Worm (Caenorhabditis elegans) whole organism, L1 larva: ENCODE data around the gene T14B4.8.
A peak's percentile ranks its signal among the peaks of the same experiment; 100 is the strongest.

ENCODE experiments used
- C34B4.2 ChIP-seq: sonication (generic microtip); optimal IDR thresholded peaks from 2 replicates; lab custom pipeline; 2017; ENCODE audit warnings: mild to moderate bottlenecking, missing genetic modification characterization, missing compliant biosample characterization
- alr-1 ChIP-seq: fragments of 200-800 bp; sonication (Bioruptor generic); optimal IDR thresholded peaks from 2 replicates; lab custom pipeline; 2018; ENCODE audit warnings: borderline replicate concordance, mild to moderate bottlenecking, missing genetic modification characterization, missing compliant biosample characterization
- ama-1 ChIP-seq: fragments of 150-350 bp; optimal IDR thresholded peaks from 2 replicates; lab custom pipeline; 2014
- ceh-63 ChIP-seq: fragments of 200-800 bp; sonication (Bioruptor generic); optimal IDR thresholded peaks from 2 replicates; lab custom pipeline; 2018; ENCODE audit warnings: mild to moderate bottlenecking, missing genetic modification characterization, missing compliant biosample characterization
- ceh-88 ChIP-seq: fragments of 200-800 bp; sonication (Bioruptor generic); IDR thresholded peaks from 2 replicates; pipeline ENCODE4 v1.3.6; 2022; ENCODE audit warnings: missing genetic modification characterization, missing compliant biosample characterization
- ceh-90 ChIP-seq: sonication (generic microtip); optimal IDR thresholded peaks from 2 replicates; lab custom pipeline; 2016; ENCODE audit warnings: missing genetic modification characterization, missing compliant biosample characterization
- efl-1 ChIP-seq, 4 experiments: fragments of 150-350 bp; optimal IDR thresholded peaks in 3 of 4; peaks in 1 of 4; 1 replicate in 1 of 4; 2 replicates in 3 of 4; lab custom pipeline; 2014; ENCODE audit warnings: missing biosample characterization in 2 of 4, missing genetic modification characterization in 2 of 4, missing genetic modification reagents in 2 of 4
- elt-2 ChIP-seq: sonication (generic microtip); optimal IDR thresholded peaks from 2 replicates; lab custom pipeline; 2016; ENCODE audit warnings: missing genetic modification characterization, mild to moderate bottlenecking, inconsistent platforms, missing compliant biosample characterization, missing genetic modification reagents
- fkh-8 ChIP-seq: sonication (generic microtip); optimal IDR thresholded peaks from 2 replicates; lab custom pipeline; 2016; ENCODE audit warnings: mild to moderate bottlenecking, missing genetic modification characterization, missing compliant biosample characterization
- fos-1 ChIP-seq: fragments of 150-350 bp; optimal IDR thresholded peaks from 2 replicates; lab custom pipeline; 2014; ENCODE audit warnings: missing biosample characterization, missing genetic modification characterization
- grh-1 ChIP-seq: fragments of 200-800 bp; sonication (Bioruptor generic); IDR thresholded peaks from 2 replicates; pipeline ENCODE4 v1.3.6; 2022; ENCODE audit warnings: missing genetic modification reagents, missing genetic modification characterization, missing compliant biosample characterization
- hpl-2 ChIP-seq: fragments of 150-350 bp; optimal IDR thresholded peaks from 2 replicates; lab custom pipeline; 2014; ENCODE audit warnings: missing biosample characterization, missing genetic modification reagents, missing genetic modification characterization
- irx-1 ChIP-seq: sonication (generic microtip); optimal IDR thresholded peaks from 2 replicates; lab custom pipeline; 2016; ENCODE audit warnings: missing genetic modification characterization, missing compliant biosample characterization
- jun-1 ChIP-seq: fragments of 150-350 bp; optimal IDR thresholded peaks from 2 replicates; lab custom pipeline; 2014; ENCODE audit warnings: missing biosample characterization, missing genetic modification reagents, missing genetic modification characterization
- lin-14 ChIP-seq: fragments of 200-800 bp; sonication (Bioruptor generic); optimal IDR thresholded peaks from 2 replicates; lab custom pipeline; 2018; ENCODE audit warnings: mild to moderate bottlenecking, missing genetic modification characterization, moderate library complexity, missing compliant biosample characterization
- lir-3 ChIP-seq: sonication (generic microtip); optimal IDR thresholded peaks from 2 replicates; lab custom pipeline; 2016; ENCODE audit warnings: mild to moderate bottlenecking, missing genetic modification characterization, moderate library complexity, missing compliant biosample characterization; ENCODE audit not compliant: poor library complexity
- mef-2 ChIP-seq: fragments of 150-350 bp; optimal IDR thresholded peaks from 2 replicates; lab custom pipeline; 2014; ENCODE audit warnings: missing biosample characterization, missing genetic modification characterization
- mep-1 ChIP-seq: fragments of 150-350 bp; optimal IDR thresholded peaks from 2 replicates; lab custom pipeline; 2014; ENCODE audit warnings: missing biosample characterization, missing genetic modification characterization
- nhr-19 ChIP-seq: fragments of 200-800 bp; sonication (Bioruptor generic); conservative IDR thresholded peaks from 2 replicates; pipeline ENCODE4 v1.3.6; 2022; ENCODE audit warnings: missing genetic modification characterization, missing compliant biosample characterization
- nhr-20 ChIP-seq: sonication (generic microtip); optimal IDR thresholded peaks from 2 replicates; lab custom pipeline; 2016; ENCODE audit warnings: mild to moderate bottlenecking, missing genetic modification characterization, missing compliant biosample characterization
- nhr-76 ChIP-seq: sonication (generic microtip); optimal IDR thresholded peaks from 2 replicates; lab custom pipeline; 2017; ENCODE audit warnings: missing biosample characterization, missing genetic modification characterization
- pag-3 ChIP-seq: sonication (generic microtip); optimal IDR thresholded peaks from 2 replicates; lab custom pipeline; 2017; ENCODE audit warnings: missing genetic modification characterization, mild to moderate bottlenecking, missing compliant biosample characterization, antibody characterized with exemption, borderline replicate concordance; ENCODE audit not compliant: insufficient read depth
- pax-3 ChIP-seq: fragments of 200-800 bp; sonication (Bioruptor generic); optimal IDR thresholded peaks from 2 replicates; lab custom pipeline; 2018; ENCODE audit warnings: mild to moderate bottlenecking, missing genetic modification characterization, moderate library complexity, missing compliant biosample characterization
- snu-23 ChIP-seq: sonication (generic microtip); optimal IDR thresholded peaks from 2 replicates; lab custom pipeline; 2016; ENCODE audit warnings: missing genetic modification characterization, missing compliant biosample characterization
- sptf-1 ChIP-seq: fragments of 150-350 bp; optimal IDR thresholded peaks from 2 replicates; lab custom pipeline; 2014; ENCODE audit warnings: missing biosample characterization, missing genetic modification characterization
- swsn-7 ChIP-seq: sonication (generic microtip); optimal IDR thresholded peaks from 2 replicates; lab custom pipeline; 2016; ENCODE audit warnings: missing genetic modification characterization, missing compliant biosample characterization
- tbx-2 ChIP-seq: sonication (generic microtip); optimal IDR thresholded peaks from 2 replicates; lab custom pipeline; 2016; ENCODE audit warnings: missing genetic modification characterization, missing compliant biosample characterization
- unc-30 ChIP-seq: sonication (generic microtip); optimal IDR thresholded peaks from 2 replicates; lab custom pipeline; 2017; ENCODE audit warnings: missing biosample characterization, missing genetic modification characterization
- unc-62 ChIP-seq: fragments of 150-350 bp; optimal IDR thresholded peaks from 2 replicates; lab custom pipeline; 2014; ENCODE audit warnings: missing biosample characterization, missing genetic modification reagents, missing genetic modification characterization
- zip-4 ChIP-seq: fragments of 200-800 bp; sonication (Bioruptor generic); optimal IDR thresholded peaks from 2 replicates; lab custom pipeline; 2018; ENCODE audit warnings: mild to moderate bottlenecking, missing genetic modification characterization, moderate library complexity, missing compliant biosample characterization

Gene T14B4.8

ce11 chrII:6681478-6681877 lies 47.7 kb downstream of the T14B4.8 start:
- TF ChIP-seq C34B4.2 (tag; lab: Kevin White, UChicago) (no peak), pax-3 (tag; lab: Kevin White, UChicago) (no peak), hpl-2 (GFP tag; lab: Kevin White, UChicago) (no peak), zip-4 (GFP tag; lab: Kevin White, UChicago) (no peak), nhr-20 (tag; lab: Kevin White, UChicago) (no peak), swsn-7 (no peak), ama-1 (lab: Kevin White, UChicago) (no peak), snu-23 (GFP tag; lab: Kevin White, UChicago) (no peak), unc-62 (GFP tag; lab: Kevin White, UChicago) (no peak), efl-1 (optimal IDR thresholded peaks at IDR 0.05; lab: Kevin White, UChicago) (no peak), efl-1 (GFP tag; optimal IDR thresholded peaks at IDR 0.05 in 1 of 2; lab: Kevin White, UChicago) (no peak), mef-2 (tag; lab: Kevin White, UChicago) (no peak), fos-1 (tag; lab: Kevin White, UChicago) (no peak), tbx-2 (tag; lab: Kevin White, UChicago) (no peak), unc-30 (tag; lab: Kevin White, UChicago) (no peak), nhr-76 (tag; lab: Kevin White, UChicago) (no peak), irx-1 (tag; lab: Kevin White, UChicago) (no peak), alr-1 (tag; lab: Kevin White, UChicago) (no peak), lir-3 (tag; lab: Kevin White, UChicago) (no peak), pag-3 (tag; lab: Kevin White, UChicago) (no peak), lin-14 (no peak)

- TF ChIP-seq jun-1 (tag; lab: Kevin White, UChicago) (no peak), mep-1 (tag; lab: Kevin White, UChicago) (no peak), fkh-8 (tag; lab: Kevin White, UChicago) (peak; percentile 40), C34B4.2 (tag; lab: Kevin White, UChicago) (no peak), grh-1 (no peak), ceh-88 (no peak)
Measured at ce11 chrII:6679724-6680123, 49.5 kb downstream of the T14B4.8 start, which contains the start of gene ift-74. Gene ift-74, plus strand, starts transcription at chrII:6680024.

ce11 chrII:6673894-6674293 lies 55.3 kb downstream of the T14B4.8 start, which contains the start of gene H43E16.1:
Gene H43E16.1, plus strand, starts transcription at chrII:6674268.
- TF ChIP-seq elt-2 (peak; percentile 72), ceh-63 (no peak), ceh-90 (tag; lab: Kevin White, UChicago) (no peak), nhr-19 (GFP tag; lab: Robert Waterston, UW) (no peak), efl-1 (optimal IDR thresholded peaks at IDR 0.05; lab: Kevin White, UChicago) (no peak), efl-1 (GFP tag; optimal IDR thresholded peaks at IDR 0.05 in 1 of 2; lab: Kevin White, UChicago) (peak in 1 of 2 experiments; percentile 43), lir-3 (tag; lab: Kevin White, UChicago) (no peak), sptf-1 (tag; lab: Kevin White, UChicago) (no peak)
